Worm (Caenorhabditis elegans) whole organism, young adult: Measurements from ENCODE around the gene srd-8.

Source experiments
- B0336.3 ChIP-seq: fragments of 200-800 bp; sonication (Bioruptor generic); IDR thresholded peaks from 2 replicates; pipeline ENCODE4 v1.3.6; 2022; ENCODE audit warnings: missing genetic modification characterization, missing compliant biosample characterization
- F10E7.11 ChIP-seq: sonication (generic microtip); optimal IDR thresholded peaks from 2 replicates; lab custom pipeline; 2017; ENCODE audit warnings: mild to moderate bottlenecking, missing genetic modification characterization, moderate library complexity, missing compliant biosample characterization
- F22D6.2 ChIP-seq: sonication (generic microtip); optimal IDR thresholded peaks from 2 replicates; lab custom pipeline; 2016; ENCODE audit warnings: mild to moderate bottlenecking, missing genetic modification characterization, missing compliant biosample characterization
- F39B2.1 ChIP-seq: fragments of 200-800 bp; sonication (Bioruptor generic); IDR thresholded peaks from 2 replicates; pipeline ENCODE4 v1.3.6; 2022; ENCODE audit warnings: missing genetic modification reagents, missing genetic modification characterization, missing compliant biosample characterization
- F52B5.7 ChIP-seq: sonication (generic microtip); optimal IDR thresholded peaks from 2 replicates; lab custom pipeline; 2016; ENCODE audit warnings: mild to moderate bottlenecking, missing genetic modification characterization, missing compliant biosample characterization
- K11D2.4 ChIP-seq: fragments of 200-800 bp; sonication (Bioruptor generic); IDR thresholded peaks from 2 replicates; pipeline ENCODE4 v1.3.6; 2022; ENCODE audit warnings: missing genetic modification reagents, missing genetic modification characterization, missing compliant biosample characterization
- T07F8.4 ChIP-seq: sonication (generic microtip); optimal IDR thresholded peaks from 2 replicates; lab custom pipeline; 2016; ENCODE audit warnings: mild to moderate bottlenecking, missing genetic modification characterization, moderate library complexity, missing compliant biosample characterization
- T26A5.8 ChIP-seq: sonication (generic microtip); optimal IDR thresholded peaks from 2 replicates; lab custom pipeline; 2016; ENCODE audit warnings: missing genetic modification characterization, missing compliant biosample characterization
- Y53F4B.3 ChIP-seq: fragments of 200-800 bp; sonication (Bioruptor generic); IDR thresholded peaks from 2 replicates; pipeline ENCODE4 v1.3.6; 2022; ENCODE audit warnings: missing genetic modification reagents, missing genetic modification characterization, missing compliant biosample characterization
- Y56A3A.18 ChIP-seq: fragments of 200-800 bp; sonication (Bioruptor generic); IDR thresholded peaks from 2 replicates; pipeline ENCODE4 v1.3.6; 2022; ENCODE audit warnings: missing genetic modification reagents, missing genetic modification characterization, missing compliant biosample characterization
- ama-1 ChIP-seq, 3 experiments: fragments of 150-350 bp in 1 of 3; sonication (generic microtip) in 2 of 3; optimal IDR thresholded peaks; 2 replicates each; lab custom pipeline; 2014 to 2018; ENCODE audit warnings: missing biosample characterization in 2 of 3, missing genetic modification characterization in 2 of 3, missing genetic modification reagents in 2 of 3
- atf-7 ChIP-seq: sonication (generic microtip); optimal IDR thresholded peaks from 2 replicates; lab custom pipeline; 2017; ENCODE audit warnings: mild to moderate bottlenecking, missing genetic modification characterization, missing compliant biosample characterization
- athp-1 ChIP-seq: sonication (generic microtip); optimal IDR thresholded peaks from 2 replicates; lab custom pipeline; 2017; ENCODE audit warnings: mild to moderate bottlenecking, missing genetic modification characterization, missing compliant biosample characterization
- attf-3 ChIP-seq: fragments of 200-800 bp; sonication (Bioruptor generic); conservative IDR thresholded peaks from 2 replicates; pipeline ENCODE4 v1.3.6; 2022; ENCODE audit warnings: missing genetic modification reagents, missing genetic modification characterization, missing compliant biosample characterization
- bed-1 ChIP-seq: fragments of 200-800 bp; sonication (Bioruptor generic); IDR thresholded peaks from 2 replicates; pipeline ENCODE4 v1.3.6; 2022; ENCODE audit warnings: missing genetic modification reagents, missing genetic modification characterization, missing compliant biosample characterization
- cebp-1 ChIP-seq, 2 experiments: fragments of 200-800 bp in 1 of 2; sonication (Bioruptor generic) in 1 of 2; sonication (generic microtip) in 1 of 2; IDR thresholded peaks in 1 of 2; optimal IDR thresholded peaks in 1 of 2; 2 replicates each; pipeline versions ENCODE4 v1.3.6 to Lab custom; 2017 to 2022; ENCODE audit warnings: missing compliant biosample characterization in 2 of 2, missing genetic modification characterization in 2 of 2, mild to moderate bottlenecking in 1 of 2, missing genetic modification reagents in 1 of 2, moderate library complexity in 1 of 2
- cebp-2 ChIP-seq: fragments of 200-800 bp; sonication (Bioruptor generic); IDR thresholded peaks from 2 replicates; pipeline ENCODE4 v1.3.6; 2022; ENCODE audit warnings: missing genetic modification characterization, missing compliant biosample characterization
- ceh-79 ChIP-seq: sonication (generic microtip); optimal IDR thresholded peaks from 2 replicates; lab custom pipeline; 2017; ENCODE audit warnings: mild to moderate bottlenecking, missing genetic modification characterization, missing compliant biosample characterization
- die-1 ChIP-seq: sonication (generic microtip); optimal IDR thresholded peaks from 2 replicates; lab custom pipeline; 2016; ENCODE audit warnings: missing genotype, mild to moderate bottlenecking, missing genetic modification characterization, missing compliant biosample characterization
- dpl-1 ChIP-seq: fragments of 150-350 bp; optimal IDR thresholded peaks from 2 replicates; lab custom pipeline; 2014; ENCODE audit warnings: missing biosample characterization, missing genetic modification reagents, missing genetic modification characterization
- fkh-3 ChIP-seq: sonication (generic microtip); optimal IDR thresholded peaks from 2 replicates; lab custom pipeline; 2016; ENCODE audit warnings: mild to moderate bottlenecking, missing genetic modification characterization, missing compliant biosample characterization
- him-1 ChIP-seq: sonication (generic microtip); optimal IDR thresholded peaks from 2 replicates; lab custom pipeline; 2016; ENCODE audit warnings: missing genotype, missing genetic modification reagents, missing genetic modification characterization, missing compliant biosample characterization
- lin-26 ChIP-seq: fragments of 200-800 bp; sonication (Bioruptor generic); IDR thresholded peaks from 2 replicates; pipeline ENCODE4 v1.3.6; 2022; ENCODE audit warnings: missing genetic modification reagents, missing genetic modification characterization, missing compliant biosample characterization
- lin-54 ChIP-seq: fragments of 200-800 bp; sonication (Bioruptor generic); optimal IDR thresholded peaks from 2 replicates; lab custom pipeline; 2018; ENCODE audit warnings: mild to moderate bottlenecking, missing genetic modification characterization, missing compliant biosample characterization
- lir-1 ChIP-seq: fragments of 200-800 bp; sonication (Bioruptor generic); conservative IDR thresholded peaks from 2 replicates; pipeline ENCODE4 v1.3.6; 2022; ENCODE audit warnings: missing genetic modification reagents, missing genetic modification characterization, missing compliant biosample characterization
- lsy-27 ChIP-seq: sonication (generic microtip); optimal IDR thresholded peaks from 2 replicates; lab custom pipeline; 2017; ENCODE audit warnings: missing genetic modification characterization, mild to moderate bottlenecking, missing compliant biosample characterization, antibody characterized with exemption, missing genotype, borderline replicate concordance; ENCODE audit not compliant: insufficient read depth
- madf-3 ChIP-seq: fragments of 200-800 bp; sonication (Bioruptor generic); IDR thresholded peaks from 2 replicates; pipeline ENCODE4 v1.3.6; 2022; ENCODE audit warnings: missing genetic modification reagents, missing genetic modification characterization, missing compliant biosample characterization
- mes-4 ChIP-seq: sonication (generic microtip); optimal IDR thresholded peaks from 2 replicates; lab custom pipeline; 2016; ENCODE audit warnings: missing genotype, missing genetic modification characterization, missing compliant biosample characterization
- rcor-1 ChIP-seq: fragments of 200-800 bp; sonication (Bioruptor generic); IDR thresholded peaks from 2 replicates; pipeline ENCODE4 v1.3.6; 2022; ENCODE audit warnings: missing genetic modification reagents, missing genetic modification characterization, missing compliant biosample characterization
- sea-2 ChIP-seq: fragments of 200-800 bp; sonication (Bioruptor generic); IDR thresholded peaks from 2 replicates; pipeline ENCODE4 v1.3.6; 2022; ENCODE audit warnings: missing genetic modification characterization, missing compliant biosample characterization
- snpc-1.1 ChIP-seq: sonication (generic microtip); optimal IDR thresholded peaks from 2 replicates; lab custom pipeline; 2017; ENCODE audit warnings: missing genetic modification characterization, mild to moderate bottlenecking, missing compliant biosample characterization, antibody characterized with exemption, moderate library complexity, missing genotype, missing genetic modification reagents; ENCODE audit not compliant: insufficient read depth
- snpc-4 ChIP-seq, 5 experiments: fragments of 150-350 bp in 1 of 5; sonication (generic microtip) in 4 of 5; optimal IDR thresholded peaks; 2 replicates each; lab custom pipeline; 2014 to 2018; ENCODE audit warnings: missing genetic modification characterization in 5 of 5, missing biosample characterization in 3 of 5, antibody characterized with exemption in 2 of 5, mild to moderate bottlenecking in 2 of 5, missing compliant biosample characterization in 2 of 5, missing genotype in 2 of 5, moderate library complexity in 2 of 5, missing genetic modification reagents in 1 of 5
- somi-1 ChIP-seq: fragments of 200-800 bp; sonication (Bioruptor generic); optimal IDR thresholded peaks from 2 replicates; lab custom pipeline; 2018; ENCODE audit warnings: mild to moderate bottlenecking, missing genetic modification characterization, missing compliant biosample characterization
- tbx-9 ChIP-seq: sonication (generic microtip); optimal IDR thresholded peaks from 2 replicates; lab custom pipeline; 2016; ENCODE audit warnings: borderline replicate concordance, missing genetic modification characterization, inconsistent platforms, missing compliant biosample characterization
- xnd-1 ChIP-seq: sonication (generic microtip); optimal IDR thresholded peaks from 2 replicates; lab custom pipeline; 2016; ENCODE audit warnings: missing genotype, missing genetic modification reagents, missing genetic modification characterization, missing compliant biosample characterization
- ztf-28 ChIP-seq: fragments of 200-800 bp; sonication (Bioruptor generic); IDR thresholded peaks from 2 replicates; pipeline ENCODE4 v1.3.6; 2022; ENCODE audit warnings: missing genetic modification reagents, missing genetic modification characterization, missing compliant biosample characterization
- ztf-3 ChIP-seq: fragments of 200-800 bp; sonication (Bioruptor generic); optimal IDR thresholded peaks from 2 replicates; lab custom pipeline; 2018; ENCODE audit warnings: mild to moderate bottlenecking, missing genetic modification characterization, missing compliant biosample characterization

srd-8 gene

DNA sequence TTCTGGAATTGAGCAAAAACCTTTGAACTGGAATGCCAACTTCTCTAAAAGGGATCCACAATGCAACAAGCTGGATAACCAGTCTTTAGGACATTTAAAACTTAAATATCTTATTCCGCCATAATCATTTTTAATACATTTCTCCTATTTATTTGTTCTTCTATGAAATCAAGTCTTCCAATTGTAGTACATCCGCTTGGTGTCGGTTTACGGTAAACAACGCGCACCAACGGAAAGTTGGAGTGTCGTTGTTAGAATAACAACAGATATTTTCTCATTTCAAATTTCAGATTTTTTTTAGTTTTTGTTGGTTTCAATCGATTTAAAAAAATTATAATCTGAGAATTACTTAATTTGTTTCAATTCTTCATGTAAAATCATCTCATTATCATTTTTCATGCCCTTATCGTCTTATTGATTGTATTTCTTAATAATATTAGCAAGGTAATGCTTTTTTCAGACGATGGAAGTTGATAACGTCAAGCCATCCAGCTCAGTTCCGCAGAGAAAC, 3.7 kb upstream of the srd-8 start, which contains the start of gene csn-5:
Gene csn-5 (plus strand): TSS at position 461 of the 511 bp plus-strand sequence.
- no peak for TF ChIP-seq snpc-4 (GFP tag; optimal IDR thresholded peaks at IDR 0.05; lab: Kevin White, UChicago)
- TF ChIP-seq snpc-4 (tag; optimal IDR thresholded peaks at IDR 0.05; lab: Kevin White, UChicago) = peak in 1 of 4 experiments; percentile 6
- TF ChIP-seq Y56A3A.18 (GFP tag; lab: Robert Waterston, UW) = no peak
- no peak for TF ChIP-seq somi-1
- no peak for TF ChIP-seq T07F8.4
- peak; percentile 90 for TF ChIP-seq attf-3
- no peak for TF ChIP-seq F10E7.11 (tag; lab: Kevin White, UChicago)
- TF ChIP-seq die-1 = no peak
- TF ChIP-seq, all 124 proteins: peak for 2

DNA sequence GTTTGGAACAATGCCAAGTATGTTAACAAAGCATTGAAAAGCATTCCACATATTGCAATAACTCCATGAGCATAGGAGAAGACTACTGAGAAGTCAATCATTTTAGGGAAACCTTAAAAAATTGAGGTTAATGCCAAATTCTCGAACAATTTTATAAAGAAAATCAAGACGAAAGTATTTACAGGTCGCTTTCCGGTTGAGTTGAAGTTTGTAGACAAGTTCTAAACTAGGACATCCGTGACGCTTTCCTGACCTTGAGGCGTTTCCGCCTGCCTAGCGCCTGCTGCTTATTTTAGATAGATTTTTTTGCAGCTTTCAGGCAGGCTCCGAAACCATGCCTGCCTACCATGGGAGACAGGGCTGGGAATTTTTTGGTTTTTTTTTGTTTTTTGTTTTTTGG, 9.9 kb downstream of the srd-8 start, which contains the start of gene srd-13:
Gene srd-13 (minus strand): TSS at position 101 of the 400 bp plus-strand sequence.
- no peak for TF ChIP-seq F39B2.1 (GFP tag; lab: Robert Waterston, UW)
- TF ChIP-seq lin-26 (GFP tag; lab: Robert Waterston, UW) = no peak
- TF ChIP-seq madf-3 (GFP tag; lab: Robert Waterston, UW) = no peak
- TF ChIP-seq Y53F4B.3 (GFP tag; lab: Robert Waterston, UW) = no peak
- no peak for TF ChIP-seq dpl-1 (GFP tag; lab: Kevin White, UChicago)
- TF ChIP-seq cebp-2 (GFP tag; lab: Robert Waterston, UW) = no peak
- TF ChIP-seq ztf-28 (GFP tag; lab: Robert Waterston, UW) = no peak
- no peak for TF ChIP-seq F52B5.7 (tag; lab: Kevin White, UChicago)
- TF ChIP-seq lsy-27 = no peak
- TF ChIP-seq xnd-1 (tag; lab: Kevin White, UChicago) = no peak
- TF ChIP-seq atf-7 (tag; lab: Kevin White, UChicago) = no peak
- no peak for TF ChIP-seq fkh-3
- no peak for TF ChIP-seq lin-54 (GFP tag; lab: Kevin White, UChicago)

DNA sequence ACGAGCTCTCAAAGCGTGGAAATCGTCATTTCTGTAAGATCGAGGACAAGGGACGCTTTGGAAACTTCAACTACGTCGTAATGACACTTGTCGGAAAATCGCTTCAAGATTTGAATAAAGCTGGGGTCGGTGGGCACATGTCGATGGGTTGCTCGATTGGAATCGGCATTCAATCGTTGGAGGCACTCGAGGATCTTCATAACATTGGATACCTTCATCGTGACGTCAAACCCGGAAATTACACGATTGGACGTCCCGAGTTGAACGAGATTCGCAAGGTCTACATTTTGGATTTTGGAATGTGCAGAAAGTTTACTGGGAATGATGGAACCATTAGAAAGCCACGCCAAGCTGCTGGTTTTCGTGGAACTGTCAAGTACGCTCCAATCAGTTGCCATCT, 12.9 kb downstream of the srd-8 start:
- no peak for TF ChIP-seq lir-1

DNA sequence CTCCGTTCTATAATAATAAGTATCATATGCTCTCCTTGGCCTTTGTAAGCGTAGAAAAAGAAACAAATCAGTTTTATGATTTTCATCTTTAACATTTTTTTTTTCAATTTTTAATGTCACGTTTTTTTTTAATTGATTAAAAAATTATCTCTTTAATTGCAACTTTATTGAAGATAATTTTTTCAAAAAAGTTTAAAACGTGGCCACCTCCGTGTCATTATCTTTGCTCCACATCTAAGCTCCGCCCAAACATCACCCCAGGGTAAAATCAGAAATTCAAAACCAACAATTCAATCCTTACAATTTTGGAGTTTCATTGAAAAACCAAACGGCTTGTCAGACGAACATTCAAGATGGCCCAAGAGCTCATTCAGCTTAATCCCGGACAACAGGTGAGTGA, 13.8 kb downstream of the srd-8 start, which contains the start of gene ttbk-8.2:
Gene ttbk-8.2 (plus strand): TSS at position 301 of the 400 bp plus-strand sequence.
- TF ChIP-seq madf-3 (GFP tag; lab: Robert Waterston, UW) = no peak
- no peak for TF ChIP-seq Y56A3A.18 (GFP tag; lab: Robert Waterston, UW)
- TF ChIP-seq ceh-79 (tag; lab: Kevin White, UChicago) = no peak
- no peak for TF ChIP-seq lir-1

DNA sequence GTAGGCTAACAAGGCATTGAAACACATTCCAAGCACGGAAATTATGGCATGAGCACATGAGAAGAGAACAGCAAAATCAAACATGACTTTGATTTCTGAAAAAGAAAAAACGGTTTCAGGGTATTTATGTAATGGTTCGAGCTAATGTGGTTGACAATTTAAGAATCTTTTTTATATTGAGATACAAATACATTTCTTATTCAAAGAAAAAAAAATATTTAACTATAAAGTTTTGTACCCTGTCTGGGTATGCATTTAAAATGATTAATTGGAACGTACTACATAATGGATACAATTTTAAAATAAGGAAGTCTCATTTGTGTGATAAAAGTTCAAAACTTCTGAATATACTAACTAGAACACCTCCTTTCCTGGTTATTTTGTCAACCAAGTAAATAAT, 15.3 kb downstream of the srd-8 start, which contains the start of gene srd-12:
Gene srd-12 (minus strand): TSS at position 101 of the 400 bp plus-strand sequence.
- TF ChIP-seq snpc-4 (GFP tag; optimal IDR thresholded peaks at IDR 0.05; lab: Kevin White, UChicago) (no peak), snpc-4 (tag; optimal IDR thresholded peaks at IDR 0.05; lab: Kevin White, UChicago) (no peak), bed-1 (GFP tag; lab: Robert Waterston, UW) (no peak)
- TF ChIP-seq, all 124 proteins: peak for 0

DNA sequence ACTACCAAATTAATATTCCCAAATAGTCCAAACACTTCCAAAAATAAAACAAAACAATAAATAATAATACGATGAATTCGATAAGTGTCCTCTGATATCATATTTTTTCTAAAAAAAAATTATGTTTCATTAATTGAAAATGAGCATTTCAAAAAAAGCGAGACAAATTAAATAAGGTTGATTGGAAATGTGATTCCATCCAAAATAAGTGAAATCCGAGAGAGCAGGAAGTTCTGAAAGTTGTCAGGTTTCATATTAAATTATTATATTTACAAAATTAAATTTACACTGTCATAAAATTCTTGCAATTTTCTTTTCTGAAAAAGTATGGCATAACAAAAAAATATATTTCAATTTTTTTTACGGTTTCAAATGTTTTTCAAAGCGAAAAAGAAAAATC, 18.4 kb downstream of the srd-8 start, which contains the start of gene srsx-14:
Gene srsx-14 (minus strand): TSS at position 101 of the 400 bp plus-strand sequence.
- TF ChIP-seq mes-4 (tag; lab: Kevin White, UChicago) = no peak
- TF ChIP-seq T26A5.8 = no peak
- TF ChIP-seq rcor-1 = no peak
- no peak for TF ChIP-seq die-1
- no peak for TF ChIP-seq F22D6.2 (tag; lab: Kevin White, UChicago)
- no peak for TF ChIP-seq K11D2.4 (GFP tag; lab: Robert Waterston, UW)
- TF ChIP-seq B0336.3 = no peak
- TF ChIP-seq somi-1 = no peak
- TF ChIP-seq bed-1 (GFP tag; lab: Robert Waterston, UW) = no peak
- no peak for TF ChIP-seq tbx-9 (tag; lab: Kevin White, UChicago)
- TF ChIP-seq him-1 = no peak
- no peak for TF ChIP-seq athp-1
- TF ChIP-seq sea-2 (GFP tag; lab: Robert Waterston, UW) = no peak
- TF ChIP-seq cebp-1 (GFP tag; IDR thresholded peaks at IDR 0.05; lab: Robert Waterston, UW) = no peak
- TF ChIP-seq cebp-1 (tag; optimal IDR thresholded peaks at IDR 0.05; lab: Kevin White, UChicago) = no peak
- no peak for TF ChIP-seq ama-1 (optimal IDR thresholded peaks at IDR 0.05; lab: Kevin White, UChicago)
- TF ChIP-seq ama-1 (GFP tag; optimal IDR thresholded peaks at IDR 0.05; lab: Kevin White, UChicago) = no peak
- TF ChIP-seq ztf-3 (GFP tag; lab: Kevin White, UChicago) = no peak
- TF ChIP-seq snpc-1.1 (tag; lab: Kevin White, UChicago) = no peak
